Fruit fly (Drosophila melanogaster) Kc167 (cell line): ENCODE measurements around the gene Lint-O.

ENCODE experiments used
- Sin3A ChIP-seq: fragments of >200 bp; optimal IDR thresholded peaks from 2 replicates; lab custom pipeline; 2018; ENCODE audit warnings: missing external identifiers
- h ChIP-seq: fragments of >200 bp; optimal IDR thresholded peaks from 3 replicates; lab custom pipeline; 2018; ENCODE audit warnings: missing external identifiers

dm6 chrX:2655479-2655878, 43.0 kb upstream of the Lint-O start:
- no peak for TF ChIP-seq h
- TF ChIP-seq Sin3A = no peak
